Fruit fly (Drosophila melanogaster): ENCODE data around the gene Pkc98E.

The Pkc98E gene

dm6 chr3R:29063921-29064460 lies 25.0 kb downstream of the Pkc98E start:
- no peak for TF ChIP-seq Dfd (GFP tag; optimal IDR thresholded peaks at IDR 0.05)
- peak in 1 of 2 experiments; percentile 32 for TF ChIP-seq tll (GFP tag; optimal IDR thresholded peaks at IDR 0.05)
- no peak for TF ChIP-seq NK7.1 (GFP tag; optimal IDR thresholded peaks at IDR 0.05)
- no peak for TF ChIP-seq CHES-1-like (GFP tag; optimal IDR thresholded peaks at IDR 0.05)
- no peak for TF ChIP-seq pb (GFP tag; optimal IDR thresholded peaks at IDR 0.05)
- no peak for TF ChIP-seq Fer3 (tag; optimal IDR thresholded peaks at IDR 0.05)
- no peak for TF ChIP-seq CG12071 (GFP tag; optimal IDR thresholded peaks at IDR 0.05)
- TF ChIP-seq H15 (GFP tag; IDR thresholded peaks at IDR 0.05) = no peak
- no peak for TF ChIP-seq CG10565 (GFP tag; optimal IDR thresholded peaks at IDR 0.05)
- no peak for TF ChIP-seq CG30403 (GFP tag; optimal IDR thresholded peaks at IDR 0.05)
- TF ChIP-seq Blimp-1 (GFP tag; optimal IDR thresholded peaks at IDR 0.05) = peak; percentile 4
- TF ChIP-seq Poxn (GFP tag; IDR thresholded peaks at IDR 0.05) = no peak
- peak; percentile 19 for TF ChIP-seq CG17385 (GFP tag; optimal IDR thresholded peaks at IDR 0.05)
- TF ChIP-seq Trl (optimal IDR thresholded peaks at IDR 0.05) = peak in 1 of 2 experiments; percentile 62
- no peak for TF ChIP-seq Trl (GFP tag; optimal IDR thresholded peaks at IDR 0.05)
- TF ChIP-seq Jarid2 (GFP tag; optimal IDR thresholded peaks at IDR 0.05) = peak; percentile 75
- TF ChIP-seq psq (GFP tag; optimal IDR thresholded peaks at IDR 0.05) = no peak
- no peak for TF ChIP-seq Neu2 (GFP tag; optimal IDR thresholded peaks at IDR 0.05; ENCODE audit: borderline replicate concordance)
- no peak for TF ChIP-seq HLHmδ (GFP tag; optimal IDR thresholded peaks at IDR 0.05)
- no peak for TF ChIP-seq CG12236 (GFP tag; optimal IDR thresholded peaks at IDR 0.05)
- TF ChIP-seq cg (GFP tag; optimal IDR thresholded peaks at IDR 0.05) = peak; percentile 97
- TF ChIP-seq sqz (GFP tag; optimal IDR thresholded peaks at IDR 0.05) = peak; percentile 10
- TF ChIP-seq CG12219 (GFP tag; optimal IDR thresholded peaks at IDR 0.05) = no peak
- peak; percentile 91 for TF ChIP-seq CG8478 (optimal IDR thresholded peaks at IDR 0.05)
- TF ChIP-seq Dbx (GFP tag; IDR thresholded peaks at IDR 0.05) = no peak
- peak; percentile 33 for TF ChIP-seq Med (GFP tag)
- no peak for TF ChIP-seq CG34376 (GFP tag; optimal IDR thresholded peaks at IDR 0.05)
- peak; percentile 97 for TF ChIP-seq D (optimal IDR thresholded peaks at IDR 0.05)
- no peak for TF ChIP-seq D (GFP tag; optimal IDR thresholded peaks at IDR 0.05)
- no peak for TF ChIP-seq ap (GFP tag; IDR thresholded peaks at IDR 0.05)
- no peak for TF ChIP-seq gsb-n (tag; optimal IDR thresholded peaks at IDR 0.05)
- peak; percentile 17 for TF ChIP-seq CG1832 (GFP tag; optimal IDR thresholded peaks at IDR 0.05)
- TF ChIP-seq tna (GFP tag; IDR thresholded peaks at IDR 0.05; ENCODE audit: partially characterized antibody) = no peak
- no peak for TF ChIP-seq ato (GFP tag; IDR thresholded peaks at IDR 0.05; ENCODE audit: partially characterized antibody)
- TF ChIP-seq bigmax (GFP tag; optimal IDR thresholded peaks at IDR 0.05) = peak; percentile 45
- peak; percentile 29 for TF ChIP-seq gro (GFP tag; optimal IDR thresholded peaks at IDR 0.05)
- TF ChIP-seq CG18262 (tag; optimal IDR thresholded peaks at IDR 0.05) = no peak

dm6 chr3R:29064682-29065100 lies 25.7 kb downstream of the Pkc98E start:
- no peak for TF ChIP-seq unpg (GFP tag; optimal IDR thresholded peaks at IDR 0.05)
- no peak for TF ChIP-seq CG10267 (tag; optimal IDR thresholded peaks at IDR 0.05)
- TF ChIP-seq CG8290 (GFP tag; optimal IDR thresholded peaks at IDR 0.05) = no peak
- TF ChIP-seq CG8290 (tag; optimal IDR thresholded peaks at IDR 0.05) = peak in 1 of 2 experiments; percentile 23
- peak; percentile 5 for TF ChIP-seq CG15269 (tag; optimal IDR thresholded peaks at IDR 0.05)
- TF ChIP-seq CG16779 (GFP tag; IDR thresholded peaks at IDR 0.05) = no peak
- TF ChIP-seq esg (GFP tag; conservative IDR thresholded peaks at IDR 0.05) = no peak
- TF ChIP-seq ken (GFP tag; IDR thresholded peaks at IDR 0.05) = no peak
- TF ChIP-seq sens (GFP tag) = peak; percentile 86
- TF ChIP-seq B-H2 (GFP tag; optimal IDR thresholded peaks at IDR 0.05) = no peak
- no peak for TF ChIP-seq Bdp1 (GFP tag; optimal IDR thresholded peaks at IDR 0.05)
- no peak for TF ChIP-seq CG3838 (GFP tag; optimal IDR thresholded peaks at IDR 0.05)
- no peak for TF ChIP-seq CG12299 (tag; optimal IDR thresholded peaks at IDR 0.05)
- no peak for TF ChIP-seq CG9797 (GFP tag; optimal IDR thresholded peaks at IDR 0.05)
- TF ChIP-seq CG15073 (GFP tag; optimal IDR thresholded peaks at IDR 0.05) = no peak
- TF ChIP-seq CG3163 (GFP tag; optimal IDR thresholded peaks at IDR 0.05) = peak; percentile 68
- no peak for TF ChIP-seq MTF-1 (GFP tag; optimal IDR thresholded peaks at IDR 0.05; ENCODE audit: borderline replicate concordance)
